Worm (Caenorhabditis elegans) whole organism, L4/young adult: ENCODE measurements around the gene chil-16.

Source experiments
- dao-5 ChIP-seq: sonication (generic microtip); optimal IDR thresholded peaks from 2 replicates; lab custom pipeline; 2016; ENCODE audit warnings: missing genotype, missing genetic modification characterization, moderate library complexity, missing compliant biosample characterization
- him-1 ChIP-seq: sonication (generic microtip); optimal IDR thresholded peaks from 2 replicates; lab custom pipeline; 2016; ENCODE audit warnings: missing genotype, missing genetic modification reagents, missing genetic modification characterization, missing compliant biosample characterization

DNA sequence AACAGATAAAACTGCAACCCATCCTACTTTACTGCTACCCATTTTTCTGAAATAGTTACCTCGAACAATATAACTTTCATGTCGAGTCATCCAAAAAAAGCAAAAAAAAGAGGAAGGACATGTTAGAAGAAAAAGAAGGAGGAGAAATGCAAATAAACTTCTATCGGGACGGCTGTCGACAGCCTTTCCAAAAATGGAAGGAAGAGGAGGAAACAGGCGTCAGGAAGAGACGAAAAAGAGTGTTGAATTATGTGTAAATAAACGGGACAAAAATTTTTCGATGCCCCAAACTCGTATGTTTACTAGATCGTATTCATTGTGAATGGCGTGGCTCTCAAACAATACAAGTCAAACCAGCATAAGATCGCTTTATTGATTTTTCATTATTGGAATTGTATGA lies 14.1 kb downstream of the chil-16 start, which contains the start of gene M176.5:
- no peak for TF ChIP-seq dao-5
- TF ChIP-seq him-1 (tag; lab: Kevin White, UChicago), result no peak
